Fruit fly (Drosophila melanogaster) whole organism, embryonic: ENCODE measurements around the gene Kif3C.

Experiments used
- Atf-2 ChIP-seq: fragments of 200-800 bp; sonication (Bioruptor generic); optimal IDR thresholded peaks from 2 replicates; lab custom pipeline; 2016; ENCODE audit warnings: missing biosample characterization, missing genetic modification characterization
- CG10267 ChIP-seq: fragments of 200-800 bp; sonication (Bioruptor generic); optimal IDR thresholded peaks from 2 replicates; lab custom pipeline; 2018; ENCODE audit warnings: missing biosample characterization, mild to moderate bottlenecking, missing genetic modification characterization, moderate library complexity
- CG11723 ChIP-seq: fragments of 200-800 bp; sonication (Bioruptor generic); optimal IDR thresholded peaks from 2 replicates; lab custom pipeline; 2017; ENCODE audit warnings: missing biosample characterization, mild to moderate bottlenecking, missing genetic modification characterization
- CG14965 ChIP-seq: fragments of 200-800 bp; sonication (Bioruptor generic); optimal IDR thresholded peaks from 2 replicates; lab custom pipeline; 2016; ENCODE audit warnings: missing biosample characterization, missing genetic modification characterization, borderline replicate concordance
- CG16815 ChIP-seq: fragments of 200-800 bp; sonication (Bioruptor generic); optimal IDR thresholded peaks from 3 replicates; lab custom pipeline; 2017; ENCODE audit warnings: missing biosample characterization, mild to moderate bottlenecking, missing genetic modification characterization
- CG17361 ChIP-seq: fragments of 200-800 bp; sonication (Bioruptor generic); IDR thresholded peaks from 3 replicates; pipeline ENCODE4 v1.3.6; 2022; ENCODE audit warnings: missing biosample characterization, missing genetic modification characterization
- CG17802 ChIP-seq: fragments of 200-800 bp; sonication (Bioruptor generic); optimal IDR thresholded peaks from 2 replicates; lab custom pipeline; 2018; ENCODE audit warnings: missing biosample characterization, mild to moderate bottlenecking, missing genetic modification characterization, moderate library complexity
- CG2120 ChIP-seq: fragments of 200-800 bp; sonication (Bioruptor generic); optimal IDR thresholded peaks from 3 replicates; lab custom pipeline; 2016; ENCODE audit warnings: missing biosample characterization, missing genetic modification characterization
- CG30403 ChIP-seq: fragments of 200-800 bp; sonication (Bioruptor generic); optimal IDR thresholded peaks from 3 replicates; lab custom pipeline; 2016; ENCODE audit warnings: missing biosample characterization, missing genetic modification characterization
- CG3065 ChIP-seq: fragments of 200-800 bp; sonication (Bioruptor generic); optimal IDR thresholded peaks from 2 replicates; lab custom pipeline; 2016; ENCODE audit warnings: missing biosample characterization, missing genetic modification characterization
- CG33213 ChIP-seq: fragments of 200-800 bp; sonication (Bioruptor generic); optimal IDR thresholded peaks from 3 replicates; lab custom pipeline; 2016; ENCODE audit warnings: missing biosample characterization, missing genetic modification characterization
- CG34376 ChIP-seq: fragments of 200-800 bp; sonication (Bioruptor generic); optimal IDR thresholded peaks from 2 replicates; lab custom pipeline; 2018; ENCODE audit warnings: missing biosample characterization, mild to moderate bottlenecking, missing genetic modification characterization
- CG3995 ChIP-seq: fragments of 200-800 bp; sonication (Bioruptor generic); optimal IDR thresholded peaks from 3 replicates; lab custom pipeline; 2016; ENCODE audit warnings: missing biosample characterization, missing genetic modification characterization
- CG4424 ChIP-seq: fragments of 200-800 bp; sonication (Bioruptor generic); optimal IDR thresholded peaks from 3 replicates; lab custom pipeline; 2016; ENCODE audit warnings: missing biosample characterization, missing genetic modification characterization
- CG7786 ChIP-seq: fragments of 200-800 bp; sonication (Bioruptor generic); optimal IDR thresholded peaks from 2 replicates; lab custom pipeline; 2016; ENCODE audit warnings: missing biosample characterization, missing genetic modification characterization
- CG8089 ChIP-seq: fragments of 200-800 bp; sonication (Bioruptor generic); optimal IDR thresholded peaks from 3 replicates; lab custom pipeline; 2016; ENCODE audit warnings: missing biosample characterization, missing genetic modification characterization
- CG8290 ChIP-seq, 3 experiments: fragments of 200-800 bp; sonication (Bioruptor generic); optimal IDR thresholded peaks; 2 replicates each; lab custom pipeline; 2016 to 2019; ENCODE audit warnings: missing biosample characterization in 3 of 3, missing genetic modification characterization in 3 of 3, mild to moderate bottlenecking in 2 of 3, moderate library complexity in 1 of 3
- CG9437 ChIP-seq: fragments of 200-800 bp; sonication (Bioruptor generic); optimal IDR thresholded peaks from 2 replicates; lab custom pipeline; 2018; ENCODE audit warnings: missing biosample characterization, mild to moderate bottlenecking, missing genetic modification characterization
- CG9876 ChIP-seq: fragments of 200-800 bp; sonication (Bioruptor generic); optimal IDR thresholded peaks from 2 replicates; lab custom pipeline; 2016; ENCODE audit warnings: missing biosample characterization, missing genetic modification characterization
- D19A ChIP-seq: fragments of 200-800 bp; optimal IDR thresholded peaks from 3 replicates; lab custom pipeline; 2019; ENCODE audit warnings: missing biosample characterization, mild to moderate bottlenecking, missing genetic modification characterization, moderate library complexity
- Ets65A ChIP-seq: fragments of 200-800 bp; sonication (Bioruptor generic); peaks from one replicate; lab custom pipeline; 2016; ENCODE audit warnings: missing biosample characterization, missing genetic modification characterization
- Ets97D ChIP-seq: fragments of 200-800 bp; sonication (Bioruptor generic); optimal IDR thresholded peaks from 3 replicates; lab custom pipeline; 2016; ENCODE audit warnings: missing biosample characterization, missing genetic modification characterization
- Hr3 ChIP-seq: fragments of 200-800 bp; sonication (Bioruptor generic); optimal IDR thresholded peaks from 3 replicates; lab custom pipeline; 2016; ENCODE audit warnings: missing biosample characterization, missing genetic modification characterization
- Lhr ChIP-seq: fragments of 200-800 bp; sonication (Bioruptor generic); optimal IDR thresholded peaks from 3 replicates; lab custom pipeline; 2017; ENCODE audit warnings: mild to moderate bottlenecking, missing biosample characterization, missing genetic modification reagents, missing genetic modification characterization
- Max ChIP-seq: fragments of 200-800 bp; sonication (Bioruptor generic); optimal IDR thresholded peaks from 2 replicates; lab custom pipeline; 2016; ENCODE audit warnings: missing biosample characterization, mild to moderate bottlenecking, missing genetic modification characterization
- Pdp1 ChIP-seq, 2 experiments: fragments of 200-800 bp; sonication (Bioruptor generic); optimal IDR thresholded peaks; 3 replicates each; lab custom pipeline; 2016; ENCODE audit warnings: missing biosample characterization in 2 of 2, missing genetic modification characterization in 2 of 2, mild to moderate bottlenecking in 1 of 2, moderate library complexity in 1 of 2
- Sox100B ChIP-seq: fragments of 200-800 bp; sonication (Bioruptor generic); optimal IDR thresholded peaks from 3 replicates; lab custom pipeline; 2018; ENCODE audit warnings: missing biosample characterization, mild to moderate bottlenecking, missing genetic modification characterization
- Sry-β ChIP-seq: fragments of 200-800 bp; sonication (Bioruptor generic); optimal IDR thresholded peaks from 2 replicates; lab custom pipeline; 2018; ENCODE audit warnings: missing biosample characterization, mild to moderate bottlenecking, missing genetic modification characterization, moderate library complexity
- Sry-δ ChIP-seq: fragments of 200-800 bp; sonication (Bioruptor generic); optimal IDR thresholded peaks from 2 replicates; lab custom pipeline; 2016; ENCODE audit warnings: missing biosample characterization, missing genetic modification characterization
- Stat92E ChIP-seq, 3 experiments: fragments of >200 bp in 2 of 3; fragments of 200-800 bp in 1 of 3; sonication (Bioruptor generic) in 1 of 3; optimal IDR thresholded peaks; 2 replicates each; lab custom pipeline; 2017 to 2019; ENCODE audit warnings: missing biosample characterization in 3 of 3, missing genetic modification characterization in 3 of 3, mild to moderate bottlenecking in 1 of 3, moderate library complexity in 1 of 3
- Xbp1 ChIP-seq: fragments of 200-800 bp; sonication (Bioruptor generic); optimal IDR thresholded peaks from 3 replicates; lab custom pipeline; 2016; ENCODE audit warnings: missing biosample characterization, mild to moderate bottlenecking, missing genetic modification characterization
- Xrp1 ChIP-seq: fragments of 200-800 bp; sonication (Bioruptor generic); IDR thresholded peaks from 2 replicates; pipeline ENCODE4 v1.3.6; 2022; ENCODE audit warnings: missing biosample characterization, missing genetic modification characterization
- bab2 ChIP-seq: fragments of 200-800 bp; sonication (Bioruptor generic); optimal IDR thresholded peaks from 2 replicates; lab custom pipeline; 2016; ENCODE audit warnings: missing biosample characterization, missing genetic modification characterization
- bbx ChIP-seq: fragments of 200-800 bp; sonication (Bioruptor generic); IDR thresholded peaks from 2 replicates; pipeline ENCODE4 v1.3.6; 2022; ENCODE audit warnings: missing biosample characterization, missing genetic modification characterization; ENCODE audit not compliant: partially characterized antibody
- crp ChIP-seq, 2 experiments: fragments of 200-800 bp; sonication (Bioruptor generic); optimal IDR thresholded peaks; 2 replicates in 1 of 2; 3 replicates in 1 of 2; lab custom pipeline; 2017; ENCODE audit warnings: missing biosample characterization in 2 of 2, missing genetic modification characterization in 2 of 2, mild to moderate bottlenecking in 1 of 2, moderate library complexity in 1 of 2
- emc ChIP-seq: fragments of 200-800 bp; sonication (Bioruptor generic); optimal IDR thresholded peaks from 2 replicates; lab custom pipeline; 2016; ENCODE audit warnings: missing biosample characterization, missing genetic modification characterization
- eyg ChIP-seq: fragments of 200-800 bp; sonication (Bioruptor generic); optimal IDR thresholded peaks from 3 replicates; lab custom pipeline; 2016; ENCODE audit warnings: missing biosample characterization, missing genetic modification characterization
- gfzf ChIP-seq: fragments of 200-800 bp; sonication (Bioruptor generic); optimal IDR thresholded peaks from 2 replicates; lab custom pipeline; 2016; ENCODE audit warnings: missing biosample characterization, mild to moderate bottlenecking, missing genetic modification characterization, moderate library complexity
- her ChIP-seq: fragments of 200-800 bp; sonication (Bioruptor generic); optimal IDR thresholded peaks from 2 replicates; lab custom pipeline; 2016; ENCODE audit warnings: missing biosample characterization, missing genetic modification characterization
- hkb ChIP-seq, 2 experiments: fragments of 200-800 bp in 1 of 2; fragments of >200 bp in 1 of 2; sonication (Bioruptor generic) in 1 of 2; IDR thresholded peaks in 1 of 2; optimal IDR thresholded peaks in 1 of 2; 2 replicates each; pipeline versions ENCODE4 v1.3.6 to Lab custom; 2017 to 2022; ENCODE audit warnings: missing biosample characterization in 1 of 2, missing genetic modification characterization in 1 of 2
- lola ChIP-seq, 3 experiments: fragments of >200 bp in 2 of 3; fragments of 200-800 bp in 1 of 3; sonication (Bioruptor generic) in 1 of 3; optimal IDR thresholded peaks; 2 replicates each; lab custom pipeline; 2017 to 2019; ENCODE audit warnings: missing biosample characterization in 3 of 3, missing genetic modification characterization in 3 of 3, mild to moderate bottlenecking in 1 of 3, moderate library complexity in 1 of 3
- mam ChIP-seq: fragments of 200-800 bp; sonication (Bioruptor generic); optimal IDR thresholded peaks from 3 replicates; lab custom pipeline; 2016; ENCODE audit warnings: missing biosample characterization, missing genetic modification characterization
- pfk ChIP-seq: fragments of 200-800 bp; sonication (Bioruptor generic); optimal IDR thresholded peaks from 2 replicates; lab custom pipeline; 2018; ENCODE audit warnings: missing biosample characterization, mild to moderate bottlenecking, missing genetic modification characterization, moderate library complexity
- phol ChIP-seq: fragments of 200-800 bp; sonication (Bioruptor generic); optimal IDR thresholded peaks from 3 replicates; lab custom pipeline; 2018; ENCODE audit warnings: missing biosample characterization, mild to moderate bottlenecking, missing genetic modification characterization, moderate library complexity
- pzg ChIP-seq: fragments of 200-800 bp; sonication (Bioruptor generic); optimal IDR thresholded peaks from 3 replicates; lab custom pipeline; 2018; ENCODE audit warnings: missing biosample characterization, mild to moderate bottlenecking, missing genetic modification characterization, moderate library complexity
- row ChIP-seq: fragments of 200-800 bp; sonication (Bioruptor generic); IDR thresholded peaks from 3 replicates; pipeline ENCODE4 v1.3.6; 2022; ENCODE audit warnings: missing biosample characterization, missing genetic modification characterization
- usp ChIP-seq: fragments of >200 bp; optimal IDR thresholded peaks from 2 replicates; lab custom pipeline; 2017; ENCODE audit warnings: missing biosample characterization, missing genetic modification characterization
- wek ChIP-seq: fragments of 200-800 bp; sonication (Bioruptor generic); optimal IDR thresholded peaks from 3 replicates; lab custom pipeline; 2018; ENCODE audit warnings: missing biosample characterization, mild to moderate bottlenecking, missing genetic modification characterization, moderate library complexity

Kif3C gene

DNA sequence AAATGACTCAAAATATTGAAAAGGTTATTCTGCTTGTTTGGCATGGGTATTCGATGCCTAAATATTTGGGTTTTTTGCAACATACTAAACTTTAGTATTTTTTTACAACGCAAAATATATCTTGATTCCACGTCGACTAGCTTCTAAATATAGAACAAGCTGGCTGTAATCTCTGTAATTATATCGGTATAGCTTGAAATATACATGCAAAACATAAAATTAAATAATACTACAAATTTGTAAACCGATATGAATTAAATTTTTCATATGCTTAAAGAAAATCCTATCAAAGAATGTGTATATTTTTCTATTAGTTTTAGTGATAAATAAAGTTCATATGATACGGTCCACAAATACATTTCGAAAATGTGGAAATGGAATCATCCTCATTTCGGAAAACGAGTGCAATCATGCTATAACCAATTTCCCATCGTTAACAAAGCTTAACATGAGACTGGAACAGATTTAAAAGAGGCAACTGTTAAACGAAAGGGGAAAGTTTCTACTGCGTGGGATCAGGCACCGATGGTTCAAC is 34.4 kb downstream of the Kif3C start, which contains the start of gene pho (continued):
- TF ChIP-seq emc: peak; percentile 33
- peak; percentile 33 for TF ChIP-seq mam
- peak; percentile 88 for TF ChIP-seq CG33213 (GFP tag; lab: Kevin White, UChicago)
- peak; percentile 95 for TF ChIP-seq Lhr (GFP tag; lab: Kevin White, UChicago)
- TF ChIP-seq CG10267 (tag; lab: Kevin White, UChicago): peak; percentile 14
- TF ChIP-seq Pdp1 (GFP tag; optimal IDR thresholded peaks at IDR 0.05; lab: Kevin White, UChicago): peak in 1 of 2 experiments; percentile 37
- no peak for TF ChIP-seq CG14965 (GFP tag; lab: Kevin White, UChicago)
- TF ChIP-seq usp: no peak
- peak; percentile 19 for TF ChIP-seq CG9876 (GFP tag; lab: Kevin White, UChicago)
- peak; percentile 40 for TF ChIP-seq gfzf (GFP tag; lab: Kevin White, UChicago)
- peak; percentile 73 for TF ChIP-seq CG8290 (GFP tag; optimal IDR thresholded peaks at IDR 0.05; lab: Kevin White, UChicago)
- TF ChIP-seq CG8290 (tag; optimal IDR thresholded peaks at IDR 0.05; lab: Kevin White, UChicago): peak in 1 of 2 experiments; percentile 59
- TF ChIP-seq Sry-δ (GFP tag; lab: Kevin White, UChicago): peak; percentile 56
- no peak for TF ChIP-seq crp (GFP tag; optimal IDR thresholded peaks at IDR 0.05; lab: Kevin White, UChicago)
- peak; percentile 9 for TF ChIP-seq CG9437 (GFP tag; lab: Kevin White, UChicago)
- no peak for TF ChIP-seq bbx (GFP tag; lab: Robert Waterston, UW)
- TF ChIP-seq bab2 (GFP tag; lab: Kevin White, UChicago): peak; percentile 19
- TF ChIP-seq hkb (optimal IDR thresholded peaks at IDR 0.05; lab: Kevin White, UChicago): no peak
- TF ChIP-seq hkb (GFP tag; IDR thresholded peaks at IDR 0.05; lab: Robert Waterston, UW): no peak
- TF ChIP-seq CG7786: peak; percentile 8
- peak; percentile 37 for TF ChIP-seq Sox100B (GFP tag; lab: Kevin White, UChicago)
- peak; percentile 25 for TF ChIP-seq CG30403 (GFP tag; lab: Kevin White, UChicago)
- TF ChIP-seq CG4424 (GFP tag; lab: Kevin White, UChicago): peak; percentile 26
- peak; percentile 64 for TF ChIP-seq Ets65A
- peak; percentile 95 for TF ChIP-seq CG17361
- TF ChIP-seq pzg (GFP tag; lab: Kevin White, UChicago): peak; percentile 35
- TF ChIP-seq row (GFP tag; lab: Robert Waterston, UW): peak; percentile 79
- TF ChIP-seq eyg (GFP tag; lab: Kevin White, UChicago): no peak
- peak; percentile 9 for TF ChIP-seq Sry-β (GFP tag; lab: Kevin White, UChicago)
- TF ChIP-seq CG11723: peak; percentile 97
- peak in 2 of 3 experiments; percentile 47 to 89 for TF ChIP-seq lola (GFP tag; optimal IDR thresholded peaks at IDR 0.05; lab: Kevin White, UChicago)
- peak in 1 of 3 experiments; percentile 60 for TF ChIP-seq Stat92E (GFP tag; optimal IDR thresholded peaks at IDR 0.05; lab: Kevin White, UChicago)
- peak; percentile 30; the same call in 1 of the 2 replicates for TF ChIP-seq Xrp1 (GFP tag; lab: Robert Waterston, UW)
- TF ChIP-seq pfk (GFP tag; lab: Kevin White, UChicago): peak; percentile 80
- TF ChIP-seq Max (GFP tag; lab: Kevin White, UChicago): no peak
- peak; percentile 73 for TF ChIP-seq phol (tag; lab: Kevin White, UChicago)
- TF ChIP-seq CG3995: peak; percentile 33
- peak; percentile 96 for TF ChIP-seq CG17802 (tag; lab: Kevin White, UChicago)
- TF ChIP-seq D19A: peak; percentile 45
- peak; percentile 62 for TF ChIP-seq Hr3 (GFP tag; lab: Kevin White, UChicago)
- peak; percentile 55 for TF ChIP-seq CG8089
- peak; percentile 85 for TF ChIP-seq wek (GFP tag; lab: Kevin White, UChicago)
- TF ChIP-seq CG3065 (GFP tag; lab: Kevin White, UChicago): no peak
- TF ChIP-seq Xbp1 (GFP tag; lab: Kevin White, UChicago): peak; percentile 53
- peak; percentile 43 for TF ChIP-seq CG2120
- no peak for TF ChIP-seq her
- peak; percentile 8 for TF ChIP-seq Atf-2
- TF ChIP-seq CG16815 (GFP tag; lab: Kevin White, UChicago): peak; percentile 34
- TF ChIP-seq CG34376 (GFP tag; lab: Kevin White, UChicago): no peak
- TF ChIP-seq Ets97D: peak; percentile 5
